Fruit fly (Drosophila melanogaster) Kc167 (cell line): ENCODE measurements around the gene Fdh.

Source experiments
- Sin3A ChIP-seq: fragments of >200 bp; optimal IDR thresholded peaks from 2 replicates; lab custom pipeline; 2018; ENCODE audit warnings: missing external identifiers
- psq ChIP-seq: fragments of >200 bp; optimal IDR thresholded peaks from 2 replicates; lab custom pipeline; 2017; ENCODE audit warnings: missing external identifiers

DNA sequence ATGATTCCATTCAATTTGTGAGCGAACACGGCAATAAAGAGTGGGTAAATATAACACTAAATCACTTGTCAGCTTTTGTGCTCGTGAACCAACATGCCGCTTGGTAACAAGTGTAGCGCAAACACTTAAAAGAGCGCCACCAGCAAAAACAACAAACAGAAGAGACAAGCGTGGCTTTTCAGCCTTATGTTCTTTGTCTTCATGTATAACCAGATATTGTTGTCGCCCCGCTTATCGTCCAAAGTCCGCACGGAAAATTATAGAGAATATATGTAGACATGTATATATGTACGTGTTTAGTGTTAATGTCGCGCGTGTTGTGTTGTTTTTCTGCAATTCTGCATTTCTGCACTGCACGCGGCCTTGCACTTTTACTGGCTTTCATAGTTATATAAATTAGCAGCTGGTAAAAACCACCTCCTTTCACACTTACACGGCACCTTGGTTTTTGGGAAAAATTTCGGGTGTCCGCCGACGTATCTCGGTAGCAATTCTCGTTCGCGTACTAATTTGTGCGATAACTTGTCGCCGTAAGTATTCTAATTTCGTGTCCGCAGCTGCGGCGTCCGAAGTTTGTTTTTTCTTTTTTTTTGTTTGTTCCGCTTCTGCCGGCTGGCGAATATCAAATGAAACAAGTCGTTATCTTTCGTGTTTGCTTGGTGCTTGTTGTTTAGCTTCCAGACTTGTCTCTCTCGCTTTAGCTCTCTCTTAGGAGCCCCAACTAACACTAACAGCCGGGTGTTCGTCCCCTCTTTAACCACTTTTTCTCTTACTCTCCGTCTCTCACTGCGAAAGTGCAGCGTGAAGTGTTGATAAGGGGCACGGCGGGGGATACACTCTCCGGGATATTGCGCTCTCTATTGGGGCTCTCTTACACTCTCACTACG, 16.7 kb upstream of the Fdh start:
- TF ChIP-seq psq (no peak), Sin3A (no peak)
